Worm (Caenorhabditis elegans): ENCODE measurements around the gene fbxc-52.

fbxc-52 gene

ce11 chrII:3748719-3749118, 31.7 kb downstream of the fbxc-52 start, which contains the start of gene fbxb-90:
fbxb-90 (minus strand) TSS chrII:3748819.
- no peak for TF ChIP-seq ccch-3 (GFP tag; optimal IDR thresholded peaks at IDR 0.05)
- no peak for TF ChIP-seq hlh-26 (GFP tag; conservative IDR thresholded peaks at IDR 0.05)
- no peak for TF ChIP-seq sdz-38 (tag; optimal IDR thresholded peaks at IDR 0.05)
- no peak for TF ChIP-seq bed-1 (GFP tag; IDR thresholded peaks at IDR 0.05)
- TF ChIP-seq B0035.1 (tag; optimal IDR thresholded peaks at IDR 0.05) = no peak
- TF ChIP-seq nfyb-1 (GFP tag; IDR thresholded peaks at IDR 0.05) = no peak
- no peak for TF ChIP-seq K12H6.12 (tag; optimal IDR thresholded peaks at IDR 0.05)
- no peak for TF ChIP-seq Y53F4B.3 (GFP tag; IDR thresholded peaks at IDR 0.05)
- TF ChIP-seq hsf-1 (GFP tag; IDR thresholded peaks at IDR 0.05) = no peak
- no peak for TF ChIP-seq ZK185.1 (tag; optimal IDR thresholded peaks at IDR 0.05; ENCODE audit: poor library complexity, severe bottlenecking)

ce11 chrII:3750685-3751084, 33.6 kb downstream of the fbxc-52 start, which contains the start of gene fbxb-91:
fbxb-91 (minus strand) TSS chrII:3750785.
- TF ChIP-seq egl-18 (GFP tag; IDR thresholded peaks at IDR 0.05) (no peak), egl-44 (GFP tag; IDR thresholded peaks at IDR 0.05) (no peak), ceh-40 (GFP tag; IDR thresholded peaks at IDR 0.05) (no peak), ama-1 (optimal IDR thresholded peaks at IDR 0.05) (no peak), ama-1 (GFP tag; optimal IDR thresholded peaks at IDR 0.05) (no peak), hmg-1.2 (GFP tag; IDR thresholded peaks at IDR 0.05) (no peak), nhr-27 (tag; optimal IDR thresholded peaks at IDR 0.05) (no peak), ccch-3 (GFP tag; optimal IDR thresholded peaks at IDR 0.05) (no peak), Y95B8A.8 (GFP tag; IDR thresholded peaks at IDR 0.05) (no peak), Y53G8AR.9 (GFP tag; conservative IDR thresholded peaks at IDR 0.05) (no peak), lin-35 (GFP tag; optimal IDR thresholded peaks at IDR 0.05) (no peak), sptf-2 (GFP tag; optimal IDR thresholded peaks at IDR 0.05) (no peak), ceh-79 (tag; optimal IDR thresholded peaks at IDR 0.05) (no peak)

- TF ChIP-seq mel-28 (tag; optimal IDR thresholded peaks at IDR 0.05; ENCODE audit: borderline replicate concordance) (no peak), lin-40 (tag; optimal IDR thresholded peaks at IDR 0.05) (no peak), unc-130 (GFP tag; optimal IDR thresholded peaks at IDR 0.05) (no peak), hlh-12 (tag; optimal IDR thresholded peaks at IDR 0.05) (no peak), xnd-1 (tag; optimal IDR thresholded peaks at IDR 0.05) (no peak), C06A6.2 (GFP tag; conservative IDR thresholded peaks at IDR 0.05) (no peak), attf-6 (GFP tag; IDR thresholded peaks at IDR 0.05) (no peak), mes-4 (tag; optimal IDR thresholded peaks at IDR 0.05) (no peak), ceh-40 (GFP tag; IDR thresholded peaks at IDR 0.05) (no peak), madf-6 (GFP tag; IDR thresholded peaks at IDR 0.05) (no peak), tbp1 (GFP tag; optimal IDR thresholded peaks at IDR 0.05) (no peak), ceh-91 (GFP tag; IDR thresholded peaks at IDR 0.05) (no peak), egl-18 (GFP tag; IDR thresholded peaks at IDR 0.05) (no peak)
Measured at ce11 chrII:3752184-3752583, 35.1 kb downstream of the fbxc-52 start, which contains the start of gene sdz-11. sdz-11 (minus strand) TSS chrII:3752284.

- TF ChIP-seq dpff-1 (tag; optimal IDR thresholded peaks at IDR 0.05) = no peak
- no peak for TF ChIP-seq bed-2 (GFP tag; IDR thresholded peaks at IDR 0.05)
- no peak for TF ChIP-seq madf-3 (GFP tag; IDR thresholded peaks at IDR 0.05)
- 0 out of 2 replicates have a peak, but pooled peaks have one; percentile 20 for TF ChIP-seq bed-1 (GFP tag; IDR thresholded peaks at IDR 0.05)
- no peak for TF ChIP-seq Y56A3A.18 (GFP tag; IDR thresholded peaks at IDR 0.05)
Measured at ce11 chrII:3753598-3753997, 36.5 kb downstream of the fbxc-52 start, which contains the start of gene rcd-1. rcd-1 (plus strand) TSS chrII:3753898.

All from whole organism, young adult.